Fruit fly (Drosophila melanogaster) S2 (cell line): ENCODE measurements around the gene CG17134.

ENCODE experiments used
- CG8478 ChIP-seq: fragments of >200 bp; optimal IDR thresholded peaks from 2 replicates; lab custom pipeline; 2018
- CTCF ChIP-seq, 2 experiments: fragments of >200 bp; optimal IDR thresholded peaks; 2 replicates each; lab custom pipeline; 2018

DNA sequence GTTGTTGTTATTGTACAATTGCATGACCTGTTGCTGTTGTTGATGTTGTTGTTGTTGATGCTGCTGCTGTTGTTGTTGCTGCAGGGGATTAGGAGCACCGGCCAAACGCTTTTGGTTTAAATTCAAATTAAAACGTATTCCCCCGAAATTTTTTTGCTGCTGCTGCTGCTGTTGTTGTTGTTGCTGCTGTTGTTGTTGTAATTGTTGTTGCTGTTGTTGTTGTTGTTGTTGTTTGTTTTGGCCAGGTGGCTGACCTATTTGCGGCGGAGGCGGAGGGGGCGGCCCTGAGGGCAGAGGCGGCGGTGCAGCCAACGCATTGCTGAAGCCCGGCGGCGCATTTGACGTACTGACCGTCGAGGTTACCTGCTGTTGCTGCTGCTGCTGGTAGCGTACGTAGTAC is 21.1 kb downstream of the CG17134 start:
- TF ChIP-seq CTCF (optimal IDR thresholded peaks at IDR 0.05; lab: Kevin White, UChicago) (no peak), CG8478 (lab: Kevin White, UChicago) (no peak)
